Fruit fly (Drosophila melanogaster) whole organism, embryonic: ENCODE results near the gene CG31223.

Experiments used
- Abd-B ChIP-seq: fragments of 200-800 bp; sonication (Bioruptor generic); optimal IDR thresholded peaks from 2 replicates; lab custom pipeline; 2018; ENCODE audit warnings: missing biosample characterization, mild to moderate bottlenecking, missing genetic modification characterization, moderate library complexity
- Awh ChIP-seq: fragments of 200-800 bp; sonication (Bioruptor generic); IDR thresholded peaks from 2 replicates; pipeline ENCODE4, ENCODE4 v1.3.6; 2022; ENCODE audit warnings: missing biosample characterization, missing genetic modification characterization
- Bteb2 ChIP-seq: fragments of 200-800 bp; sonication (Bioruptor generic); optimal IDR thresholded peaks from 2 replicates; lab custom pipeline; 2016; ENCODE audit warnings: missing biosample characterization, missing genetic modification characterization
- CG1024 ChIP-seq: fragments of 200-800 bp; sonication (Bioruptor generic); IDR thresholded peaks from 2 replicates; pipeline ENCODE4 v1.3.6; 2022; ENCODE audit warnings: missing biosample characterization, missing genetic modification characterization
- CG10565 ChIP-seq: fragments of 200-800 bp; sonication (Bioruptor generic); optimal IDR thresholded peaks from 3 replicates; lab custom pipeline; 2016; ENCODE audit warnings: missing biosample characterization, mild to moderate bottlenecking, missing genetic modification characterization
- CG10654 ChIP-seq: fragments of 200-800 bp; sonication (Bioruptor generic); optimal IDR thresholded peaks from 2 replicates; lab custom pipeline; 2016; ENCODE audit warnings: missing biosample characterization, missing genetic modification characterization
- CG11085 ChIP-seq: fragments of 200-800 bp; sonication (Bioruptor generic); IDR thresholded peaks from 2 replicates; pipeline ENCODE4 v1.3.6; 2022; ENCODE audit warnings: missing biosample characterization, missing genetic modification characterization
- CG11093 ChIP-seq: fragments of 200-800 bp; sonication (Bioruptor generic); IDR thresholded peaks from 3 replicates; pipeline ENCODE4 v1.3.6; 2022; ENCODE audit warnings: missing biosample characterization, missing genetic modification characterization
- CG13123 ChIP-seq: fragments of 200-800 bp; sonication (Bioruptor generic); optimal IDR thresholded peaks from 2 replicates; lab custom pipeline; 2016; ENCODE audit warnings: missing biosample characterization, missing genetic modification characterization
- CG17359 ChIP-seq: fragments of 200-800 bp; sonication (Bioruptor generic); optimal IDR thresholded peaks from 3 replicates; lab custom pipeline; 2018; ENCODE audit warnings: missing biosample characterization, mild to moderate bottlenecking, missing genetic modification characterization, moderate library complexity
- CG1832 ChIP-seq: fragments of 200-800 bp; sonication (Bioruptor generic); optimal IDR thresholded peaks from 2 replicates; lab custom pipeline; 2017; ENCODE audit warnings: missing biosample characterization, mild to moderate bottlenecking, missing genetic modification characterization, inconsistent platforms
- CG2129 ChIP-seq: fragments of 200-800 bp; sonication (Bioruptor generic); IDR thresholded peaks from 2 replicates; pipeline ENCODE4 v1.3.6; 2022; ENCODE audit warnings: missing biosample characterization, missing genetic modification characterization; ENCODE audit not compliant: partially characterized antibody
- CG33213 ChIP-seq: fragments of 200-800 bp; sonication (Bioruptor generic); optimal IDR thresholded peaks from 3 replicates; lab custom pipeline; 2016; ENCODE audit warnings: missing biosample characterization, missing genetic modification characterization
- CG4282 ChIP-seq: fragments of 200-800 bp; sonication (Bioruptor generic); optimal IDR thresholded peaks from 2 replicates; lab custom pipeline; 2016; ENCODE audit warnings: missing biosample characterization, missing genetic modification characterization
- CG4404 ChIP-seq: fragments of 200-800 bp; sonication (Bioruptor generic); IDR thresholded peaks from 2 replicates; pipeline ENCODE4 v1.3.6; 2022; ENCODE audit warnings: missing biosample characterization, missing genetic modification characterization
- CG6272 ChIP-seq: fragments of 200-800 bp; sonication (Bioruptor generic); IDR thresholded peaks from 2 replicates; pipeline ENCODE4 v1.3.6; 2022; ENCODE audit warnings: missing biosample characterization, missing genetic modification characterization
- ERR ChIP-seq: fragments of 200-800 bp; sonication (Bioruptor generic); optimal IDR thresholded peaks from 2 replicates; lab custom pipeline; 2016; ENCODE audit warnings: missing biosample characterization, missing genetic modification characterization
- Elba2 ChIP-seq: fragments of 200-800 bp; sonication (Bioruptor generic); optimal IDR thresholded peaks from 3 replicates; lab custom pipeline; 2016; ENCODE audit warnings: missing biosample characterization, missing genetic modification characterization
- MBD-R2 ChIP-seq: fragments of 200-800 bp; sonication (Bioruptor generic); IDR thresholded peaks from 2 replicates; pipeline ENCODE4 v1.3.6; 2022; ENCODE audit warnings: missing biosample characterization, missing genetic modification characterization
- Mad ChIP-seq: fragments of 200-800 bp; sonication (Bioruptor generic); optimal IDR thresholded peaks from 2 replicates; lab custom pipeline; 2016; ENCODE audit warnings: missing biosample characterization, missing genetic modification characterization
- NC2α ChIP-seq: fragments of 200-800 bp; sonication (Bioruptor generic); optimal IDR thresholded peaks from 2 replicates; lab custom pipeline; 2016; ENCODE audit warnings: missing biosample characterization, missing genetic modification characterization
- NfI ChIP-seq: fragments of 200-800 bp; sonication (Bioruptor generic); optimal IDR thresholded peaks from 3 replicates; lab custom pipeline; 2018; ENCODE audit warnings: missing biosample characterization, mild to moderate bottlenecking, missing genetic modification characterization, moderate library complexity
- Poxn ChIP-seq: fragments of 200-800 bp; sonication (Bioruptor generic); IDR thresholded peaks from 2 replicates; pipeline ENCODE4 v1.3.6; 2022; ENCODE audit warnings: missing biosample characterization, missing genetic modification characterization
- Ptx1 ChIP-seq: fragments of 200-800 bp; sonication (Bioruptor generic); IDR thresholded peaks from 2 replicates; pipeline ENCODE4 v1.3.6; 2022; ENCODE audit warnings: missing biosample characterization, missing genetic modification characterization
- Sox100B ChIP-seq: fragments of 200-800 bp; sonication (Bioruptor generic); optimal IDR thresholded peaks from 3 replicates; lab custom pipeline; 2018; ENCODE audit warnings: missing biosample characterization, mild to moderate bottlenecking, missing genetic modification characterization
- al ChIP-seq: fragments of 200-800 bp; sonication (Bioruptor generic); IDR thresholded peaks from 2 replicates; pipeline ENCODE4 v1.3.6; 2022; ENCODE audit warnings: missing biosample characterization, missing genetic modification characterization
- az2 ChIP-seq: fragments of 200-800 bp; sonication (Bioruptor generic); optimal IDR thresholded peaks from 3 replicates; lab custom pipeline; 2016; ENCODE audit warnings: missing biosample characterization, missing genetic modification characterization
- bab2 ChIP-seq: fragments of 200-800 bp; sonication (Bioruptor generic); optimal IDR thresholded peaks from 2 replicates; lab custom pipeline; 2016; ENCODE audit warnings: missing biosample characterization, missing genetic modification characterization
- bowl ChIP-seq: fragments of 200-800 bp; sonication (Bioruptor generic); IDR thresholded peaks from 2 replicates; pipeline ENCODE4 v1.3.6; 2022; ENCODE audit warnings: missing biosample characterization, missing genetic modification characterization
- chn ChIP-seq: fragments of 200-800 bp; sonication (Bioruptor generic); optimal IDR thresholded peaks from 2 replicates; lab custom pipeline; 2016; ENCODE audit warnings: missing biosample characterization, missing genetic modification characterization
- crp ChIP-seq, 2 experiments: fragments of 200-800 bp; sonication (Bioruptor generic); optimal IDR thresholded peaks; 2 replicates in 1 of 2; 3 replicates in 1 of 2; lab custom pipeline; 2017; ENCODE audit warnings: missing biosample characterization in 2 of 2, missing genetic modification characterization in 2 of 2, mild to moderate bottlenecking in 1 of 2, moderate library complexity in 1 of 2
- da ChIP-seq: fragments of 200-800 bp; sonication (Bioruptor generic); optimal IDR thresholded peaks from 2 replicates; lab custom pipeline; 2016; ENCODE audit warnings: missing biosample characterization, missing genetic modification characterization
- fd102C ChIP-seq: fragments of 200-800 bp; sonication (Bioruptor generic); optimal IDR thresholded peaks from 2 replicates; lab custom pipeline; 2018; ENCODE audit warnings: missing biosample characterization, mild to moderate bottlenecking, missing genetic modification characterization, moderate library complexity
- gro ChIP-seq: fragments of 200-800 bp; sonication (Bioruptor generic); optimal IDR thresholded peaks from 2 replicates; lab custom pipeline; 2016; ENCODE audit warnings: missing biosample characterization, missing genetic modification characterization
- klu ChIP-seq: fragments of 200-800 bp; sonication (Bioruptor generic); IDR thresholded peaks from 2 replicates; pipeline ENCODE4 v1.3.6; 2022; ENCODE audit warnings: missing biosample characterization, missing genetic modification characterization
- knrl ChIP-seq: fragments of 200-800 bp; sonication (Bioruptor generic); IDR thresholded peaks from 3 replicates; pipeline ENCODE4 v1.3.6; 2022; ENCODE audit warnings: missing biosample characterization, missing genetic modification characterization; ENCODE audit not compliant: partially characterized antibody
- lmd ChIP-seq: fragments of 200-800 bp; sonication (Bioruptor generic); IDR thresholded peaks from 2 replicates; pipeline ENCODE4 v1.3.6; 2022; ENCODE audit warnings: missing biosample characterization, missing genetic modification characterization
- oc ChIP-seq: fragments of 200-800 bp; sonication (Bioruptor generic); optimal IDR thresholded peaks from 2 replicates; lab custom pipeline; 2018; ENCODE audit warnings: missing biosample characterization, mild to moderate bottlenecking, missing genetic modification characterization, moderate library complexity
- odd ChIP-seq: fragments of 200-800 bp; sonication (Bioruptor generic); optimal IDR thresholded peaks from 2 replicates; lab custom pipeline; 2017; ENCODE audit warnings: missing biosample characterization, mild to moderate bottlenecking, missing genetic modification characterization
- otp ChIP-seq: fragments of 200-800 bp; sonication (Bioruptor generic); IDR thresholded peaks from 3 replicates; pipeline ENCODE4, ENCODE4 v1.3.6; 2022; ENCODE audit warnings: missing biosample characterization, missing genetic modification characterization
- pho ChIP-seq: fragments of 200-800 bp; sonication (Bioruptor generic); optimal IDR thresholded peaks from 2 replicates; lab custom pipeline; 2016; ENCODE audit warnings: missing biosample characterization, missing genetic modification characterization
- prd ChIP-seq, 3 experiments: fragments of >200 bp in 2 of 3; fragments of 200-800 bp in 1 of 3; sonication (Bioruptor generic) in 1 of 3; optimal IDR thresholded peaks in 2 of 3; IDR thresholded peaks in 1 of 3; 2 replicates in 2 of 3; 3 replicates in 1 of 3; pipeline versions ENCODE4 v1.3.6 to Lab custom; 2017 to 2022; ENCODE audit warnings: missing biosample characterization in 1 of 3, missing genetic modification characterization in 1 of 3
- rib ChIP-seq: fragments of 200-800 bp; sonication (Bioruptor generic); IDR thresholded peaks from 2 replicates; pipeline ENCODE4 v1.3.6; 2022; ENCODE audit warnings: missing biosample characterization, missing genetic modification characterization
- ro ChIP-seq: fragments of 200-800 bp; sonication (Bioruptor generic); IDR thresholded peaks from 2 replicates; pipeline ENCODE4 v1.3.6; 2022; ENCODE audit warnings: missing biosample characterization, missing genetic modification characterization
- seq ChIP-seq: fragments of 200-800 bp; sonication (Bioruptor generic); IDR thresholded peaks from 2 replicates; pipeline ENCODE4 v1.3.6; 2022; ENCODE audit warnings: missing biosample characterization, missing genetic modification characterization
- sisA ChIP-seq: fragments of 200-800 bp; sonication (Bioruptor generic); IDR thresholded peaks from 2 replicates; pipeline ENCODE4 v1.3.6; 2022; ENCODE audit warnings: missing biosample characterization, missing genetic modification characterization
- tll ChIP-seq, 2 experiments: fragments of 200-800 bp in 1 of 2; fragments of >200 bp in 1 of 2; sonication (Bioruptor generic) in 1 of 2; optimal IDR thresholded peaks; 2 replicates each; lab custom pipeline; 2017 to 2019; ENCODE audit warnings: missing biosample characterization in 2 of 2, missing genetic modification characterization in 2 of 2, mild to moderate bottlenecking in 1 of 2, moderate library complexity in 1 of 2
- unc-4 ChIP-seq: fragments of 200-800 bp; sonication (Bioruptor generic); IDR thresholded peaks from 2 replicates; pipeline ENCODE4 v1.3.6; 2022; ENCODE audit warnings: missing biosample characterization, missing genetic modification characterization; ENCODE audit not compliant: partially characterized antibody
- zen2 ChIP-seq: fragments of 200-800 bp; sonication (Bioruptor generic); IDR thresholded peaks from 3 replicates; pipeline ENCODE4 v1.3.6; 2022; ENCODE audit warnings: missing biosample characterization, missing genetic modification characterization; ENCODE audit not compliant: partially characterized antibody
- zfh1 ChIP-seq: fragments of 200-800 bp; sonication (Bioruptor generic); IDR thresholded peaks from 3 replicates; pipeline ENCODE4 v1.3.6; 2022; ENCODE audit warnings: missing biosample characterization, missing genetic modification characterization

CG31223 gene

dm6 chr3R:20829416-20830131 lies 1.4 kb upstream of the CG31223 start (continued):
- TF ChIP-seq fd102C (GFP tag; lab: Kevin White, UChicago), result no peak
- no peak for TF ChIP-seq CG10565 (GFP tag; lab: Kevin White, UChicago)
- peak; percentile 9; the same call in 1 of the 2 replicates for TF ChIP-seq lmd (GFP tag; lab: Robert Waterston, UW)
- no peak for TF ChIP-seq prd (optimal IDR thresholded peaks at IDR 0.05; lab: Kevin White, UChicago)
- TF ChIP-seq prd (GFP tag; IDR thresholded peaks at IDR 0.05; lab: Robert Waterston, UW), result peak; percentile 23; the same call in 2 of the 3 replicates
- TF ChIP-seq Poxn (GFP tag; lab: Robert Waterston, UW), result no peak
- TF ChIP-seq Awh (GFP tag; lab: Robert Waterston, UW), result no peak
- TF ChIP-seq zen2, result no peak
- 0 out of 2 replicates have a peak, but pooled peaks have one; percentile 13 for TF ChIP-seq Ptx1
- no peak for TF ChIP-seq CG17359 (tag; lab: Kevin White, UChicago)
- no peak for TF ChIP-seq sisA (GFP tag; lab: Robert Waterston, UW)
- no peak for TF ChIP-seq CG11085 (GFP tag; lab: Robert Waterston, UW)
- TF ChIP-seq CG1832 (GFP tag; lab: Kevin White, UChicago), result no peak
- TF ChIP-seq otp (GFP tag; lab: Robert Waterston, UW), result 0 out of 3 replicates have a peak, but pooled peaks have one; percentile 9
- TF ChIP-seq oc (tag; lab: Kevin White, UChicago), result no peak
- TF ChIP-seq Bteb2 (GFP tag; lab: Kevin White, UChicago), result no peak
- no peak for TF ChIP-seq ro (GFP tag; lab: Robert Waterston, UW)
- peak; percentile 41 for TF ChIP-seq al (GFP tag; lab: Robert Waterston, UW)
- no peak for TF ChIP-seq CG10654 (GFP tag; lab: Kevin White, UChicago)
- no peak for TF ChIP-seq CG11093 (GFP tag; lab: Robert Waterston, UW)
- no peak for TF ChIP-seq unc-4
- no peak for TF ChIP-seq NfI
- TF ChIP-seq MBD-R2 (GFP tag; lab: Robert Waterston, UW), result peak; percentile 17; the same call in 1 of the 2 replicates
- peak; percentile 20 for TF ChIP-seq az2 (GFP tag; lab: Kevin White, UChicago)
- TF ChIP-seq CG6272 (GFP tag; lab: Robert Waterston, UW), result peak; percentile 25; the same call in 1 of the 2 replicates
- no peak for TF ChIP-seq NC2α (GFP tag; lab: Kevin White, UChicago)
- no peak for TF ChIP-seq ERR (GFP tag; lab: Kevin White, UChicago)
- no peak for TF ChIP-seq tll (GFP tag; optimal IDR thresholded peaks at IDR 0.05; lab: Kevin White, UChicago)
- no peak for TF ChIP-seq Abd-B (GFP tag; lab: Kevin White, UChicago)
- TF ChIP-seq CG4282 (GFP tag; lab: Kevin White, UChicago), result no peak
- peak; percentile 93 for TF ChIP-seq rib (GFP tag; lab: Robert Waterston, UW)
- TF ChIP-seq pho (GFP tag; lab: Kevin White, UChicago), result no peak
- TF ChIP-seq knrl (GFP tag; lab: Robert Waterston, UW), result no peak
- no peak for TF ChIP-seq Elba2 (GFP tag; lab: Kevin White, UChicago)
- TF ChIP-seq bab2 (GFP tag; lab: Kevin White, UChicago), result no peak
- 0 out of 3 replicates have a peak, but pooled peaks have one; percentile 14 for TF ChIP-seq zfh1 (GFP tag; lab: Robert Waterston, UW)
- TF ChIP-seq crp (GFP tag; optimal IDR thresholded peaks at IDR 0.05; lab: Kevin White, UChicago), result peak in 1 of 2 experiments; percentile 21
- TF ChIP-seq da (GFP tag; lab: Kevin White, UChicago), result peak; percentile 48
- TF ChIP-seq CG2129 (GFP tag; lab: Robert Waterston, UW), result no peak
- TF ChIP-seq Mad (GFP tag; lab: Kevin White, UChicago), result no peak
- no peak for TF ChIP-seq klu (GFP tag; lab: Robert Waterston, UW)
- no peak for TF ChIP-seq chn (GFP tag; lab: Kevin White, UChicago)
- no peak for TF ChIP-seq seq (GFP tag; lab: Robert Waterston, UW)
- no peak for TF ChIP-seq CG33213
- TF ChIP-seq CG13123 (GFP tag; lab: Kevin White, UChicago), result no peak
- no peak for TF ChIP-seq odd (GFP tag; lab: Kevin White, UChicago)
- no peak for TF ChIP-seq gro (GFP tag; lab: Kevin White, UChicago)
- TF ChIP-seq CG1024 (GFP tag; lab: Robert Waterston, UW), result no peak
- peak; percentile 52 for TF ChIP-seq Sox100B (GFP tag; lab: Kevin White, UChicago)
- TF ChIP-seq CG4404 (GFP tag; lab: Robert Waterston, UW), result no peak
- no peak for TF ChIP-seq bowl (GFP tag; lab: Robert Waterston, UW)
